Fruit fly (Drosophila melanogaster) whole organism, embryonic: ENCODE results near the gene CG34001.

Experiments
- Ada2b ChIP-seq: fragments of 200-800 bp; sonication (Bioruptor generic); IDR thresholded peaks from 2 replicates; pipeline ENCODE4 v1.3.6; 2022; ENCODE audit warnings: missing biosample characterization, missing genetic modification characterization
- CG10959 ChIP-seq: fragments of 200-800 bp; sonication (Bioruptor generic); IDR thresholded peaks from 2 replicates; pipeline ENCODE4 v1.3.6; 2022; ENCODE audit warnings: missing biosample characterization, missing genetic modification characterization
- CG10979 ChIP-seq: fragments of 200-800 bp; sonication (Bioruptor generic); optimal IDR thresholded peaks from 2 replicates; lab custom pipeline; 2018; ENCODE audit warnings: missing biosample characterization, mild to moderate bottlenecking, missing genetic modification characterization, moderate library complexity
- CG12071 ChIP-seq: fragments of 200-800 bp; sonication (Bioruptor generic); optimal IDR thresholded peaks from 3 replicates; lab custom pipeline; 2018; ENCODE audit warnings: missing biosample characterization, mild to moderate bottlenecking, missing genetic modification characterization
- CG12744 ChIP-seq: fragments of 200-800 bp; sonication (Bioruptor generic); optimal IDR thresholded peaks from 2 replicates; lab custom pipeline; 2016; ENCODE audit warnings: missing biosample characterization, missing genetic modification characterization
- CG12769 ChIP-seq: fragments of 200-800 bp; sonication (Bioruptor generic); optimal IDR thresholded peaks from 2 replicates; lab custom pipeline; 2019; ENCODE audit warnings: missing biosample characterization, mild to moderate bottlenecking, missing genetic modification characterization, moderate library complexity
- CG13123 ChIP-seq: fragments of 200-800 bp; sonication (Bioruptor generic); optimal IDR thresholded peaks from 2 replicates; lab custom pipeline; 2016; ENCODE audit warnings: missing biosample characterization, missing genetic modification characterization
- CG16815 ChIP-seq: fragments of 200-800 bp; sonication (Bioruptor generic); optimal IDR thresholded peaks from 3 replicates; lab custom pipeline; 2017; ENCODE audit warnings: missing biosample characterization, mild to moderate bottlenecking, missing genetic modification characterization
- CG17612 ChIP-seq: fragments of 200-800 bp; sonication (Bioruptor generic); IDR thresholded peaks from 2 replicates; pipeline ENCODE4 v1.3.6; 2022; ENCODE audit warnings: missing biosample characterization, missing genetic modification characterization
- CG17802 ChIP-seq: fragments of 200-800 bp; sonication (Bioruptor generic); optimal IDR thresholded peaks from 2 replicates; lab custom pipeline; 2018; ENCODE audit warnings: missing biosample characterization, mild to moderate bottlenecking, missing genetic modification characterization, moderate library complexity
- CG17912 ChIP-seq: fragments of 200-800 bp; sonication (Bioruptor generic); optimal IDR thresholded peaks from 2 replicates; lab custom pipeline; 2018; ENCODE audit warnings: missing biosample characterization, mild to moderate bottlenecking, missing genetic modification characterization
- CG1792 ChIP-seq: fragments of 200-800 bp; sonication (Bioruptor generic); optimal IDR thresholded peaks from 2 replicates; lab custom pipeline; 2016; ENCODE audit warnings: missing biosample characterization, missing genetic modification characterization
- CG2120 ChIP-seq: fragments of 200-800 bp; sonication (Bioruptor generic); optimal IDR thresholded peaks from 3 replicates; lab custom pipeline; 2016; ENCODE audit warnings: missing biosample characterization, missing genetic modification characterization
- CG2678 ChIP-seq: fragments of 200-800 bp; sonication (Bioruptor generic); optimal IDR thresholded peaks from 3 replicates; lab custom pipeline; 2019; ENCODE audit warnings: missing biosample characterization, mild to moderate bottlenecking, missing genetic modification characterization, moderate library complexity
- CG2875 ChIP-seq: fragments of 200-800 bp; sonication (Bioruptor generic); optimal IDR thresholded peaks from 2 replicates; lab custom pipeline; 2017; ENCODE audit warnings: missing biosample characterization, mild to moderate bottlenecking, missing genetic modification characterization, missing genetic modification reagents
- CG3163 ChIP-seq: fragments of 200-800 bp; sonication (Bioruptor generic); optimal IDR thresholded peaks from 3 replicates; lab custom pipeline; 2016; ENCODE audit warnings: missing biosample characterization, missing genetic modification characterization
- CG3838 ChIP-seq: fragments of 200-800 bp; sonication (Bioruptor generic); optimal IDR thresholded peaks from 3 replicates; lab custom pipeline; 2016; ENCODE audit warnings: missing biosample characterization, missing genetic modification characterization
- CG3995 ChIP-seq: fragments of 200-800 bp; sonication (Bioruptor generic); optimal IDR thresholded peaks from 3 replicates; lab custom pipeline; 2016; ENCODE audit warnings: missing biosample characterization, missing genetic modification characterization
- CG8281 ChIP-seq: fragments of 200-800 bp; sonication (Bioruptor generic); optimal IDR thresholded peaks from 2 replicates; lab custom pipeline; 2018; ENCODE audit warnings: missing biosample characterization, mild to moderate bottlenecking, missing genetic modification characterization, moderate library complexity
- CG8290 ChIP-seq, 3 experiments: fragments of 200-800 bp; sonication (Bioruptor generic); optimal IDR thresholded peaks; 2 replicates each; lab custom pipeline; 2016 to 2019; ENCODE audit warnings: missing biosample characterization in 3 of 3, missing genetic modification characterization in 3 of 3, mild to moderate bottlenecking in 2 of 3, moderate library complexity in 1 of 3
- CkIIα-i1 ChIP-seq: fragments of 200-800 bp; sonication (Bioruptor generic); IDR thresholded peaks from 2 replicates; pipeline ENCODE4 v1.3.6; 2022; ENCODE audit warnings: missing biosample characterization, missing genetic modification characterization
- CoRest ChIP-seq: fragments of 200-800 bp; sonication (Bioruptor generic); optimal IDR thresholded peaks from 3 replicates; lab custom pipeline; 2018; ENCODE audit warnings: missing biosample characterization, mild to moderate bottlenecking, missing genetic modification characterization, moderate library complexity
- Dip2 ChIP-seq: fragments of 200-800 bp; sonication (Bioruptor generic); IDR thresholded peaks from 2 replicates; pipeline ENCODE4 v1.3.6; 2022; ENCODE audit warnings: missing biosample characterization, missing genetic modification characterization
- Dref ChIP-seq: fragments of 200-800 bp; sonication (Bioruptor generic); IDR thresholded peaks from 2 replicates; pipeline ENCODE4 v1.3.6; 2022; ENCODE audit warnings: missing biosample characterization, missing genetic modification characterization
- ERR ChIP-seq: fragments of 200-800 bp; sonication (Bioruptor generic); optimal IDR thresholded peaks from 2 replicates; lab custom pipeline; 2016; ENCODE audit warnings: missing biosample characterization, missing genetic modification characterization
- Ets97D ChIP-seq: fragments of 200-800 bp; sonication (Bioruptor generic); optimal IDR thresholded peaks from 3 replicates; lab custom pipeline; 2016; ENCODE audit warnings: missing biosample characterization, missing genetic modification characterization
- Gsc ChIP-seq: fragments of 200-800 bp; sonication (Bioruptor generic); IDR thresholded peaks from 2 replicates; pipeline ENCODE4 v1.3.6; 2022; ENCODE audit warnings: missing biosample characterization, missing genetic modification characterization
- MBD-R2 ChIP-seq: fragments of 200-800 bp; sonication (Bioruptor generic); IDR thresholded peaks from 2 replicates; pipeline ENCODE4 v1.3.6; 2022; ENCODE audit warnings: missing biosample characterization, missing genetic modification characterization
- Mad ChIP-seq: fragments of 200-800 bp; sonication (Bioruptor generic); optimal IDR thresholded peaks from 2 replicates; lab custom pipeline; 2016; ENCODE audit warnings: missing biosample characterization, missing genetic modification characterization
- NK7.1 ChIP-seq: fragments of 200-800 bp; sonication (Bioruptor generic); optimal IDR thresholded peaks from 3 replicates; lab custom pipeline; 2016; ENCODE audit warnings: missing biosample characterization, missing genetic modification characterization
- Xrp1 ChIP-seq: fragments of 200-800 bp; sonication (Bioruptor generic); IDR thresholded peaks from 2 replicates; pipeline ENCODE4 v1.3.6; 2022; ENCODE audit warnings: missing biosample characterization, missing genetic modification characterization
- aop ChIP-seq: fragments of 200-800 bp; sonication (Bioruptor generic); IDR thresholded peaks from 2 replicates; pipeline ENCODE4 v1.3.6; 2022; ENCODE audit warnings: missing biosample characterization, missing genetic modification characterization
- ara ChIP-seq: fragments of 200-800 bp; sonication (Bioruptor generic); IDR thresholded peaks from 2 replicates; pipeline ENCODE4 v1.3.6; 2022; ENCODE audit warnings: missing biosample characterization, missing genetic modification characterization
- en ChIP-seq: fragments of 200-800 bp; sonication (Bioruptor generic); optimal IDR thresholded peaks from 2 replicates; lab custom pipeline; 2016; ENCODE audit warnings: missing biosample characterization, missing genetic modification characterization
- fd3F ChIP-seq: fragments of 200-800 bp; sonication (Bioruptor generic); optimal IDR thresholded peaks from 2 replicates; lab custom pipeline; 2018; ENCODE audit warnings: missing biosample characterization, mild to moderate bottlenecking, missing genetic modification characterization, moderate library complexity
- fru ChIP-seq: fragments of >200 bp; optimal IDR thresholded peaks from 2 replicates; lab custom pipeline; 2017
- gfzf ChIP-seq: fragments of 200-800 bp; sonication (Bioruptor generic); optimal IDR thresholded peaks from 2 replicates; lab custom pipeline; 2016; ENCODE audit warnings: missing biosample characterization, mild to moderate bottlenecking, missing genetic modification characterization, moderate library complexity
- gt ChIP-seq: fragments of 200-800 bp; sonication (Bioruptor generic); IDR thresholded peaks from 2 replicates; pipeline ENCODE4 v1.3.6; 2022; ENCODE audit warnings: missing biosample characterization, missing genetic modification characterization
- h ChIP-seq: fragments of >200 bp; optimal IDR thresholded peaks from 2 replicates; lab custom pipeline; 2017
- inv ChIP-seq: fragments of 200-800 bp; sonication (Bioruptor generic); IDR thresholded peaks from 2 replicates; pipeline ENCODE4 v1.3.6; 2022; ENCODE audit warnings: missing biosample characterization, missing genetic modification characterization; ENCODE audit not compliant: partially characterized antibody
- klu ChIP-seq: fragments of 200-800 bp; sonication (Bioruptor generic); IDR thresholded peaks from 2 replicates; pipeline ENCODE4 v1.3.6; 2022; ENCODE audit warnings: missing biosample characterization, missing genetic modification characterization
- lbe ChIP-seq: fragments of 200-800 bp; sonication (Bioruptor generic); optimal IDR thresholded peaks from 2 replicates; lab custom pipeline; 2016; ENCODE audit warnings: missing biosample characterization, mild to moderate bottlenecking, missing genetic modification characterization
- lmd ChIP-seq: fragments of 200-800 bp; sonication (Bioruptor generic); IDR thresholded peaks from 2 replicates; pipeline ENCODE4 v1.3.6; 2022; ENCODE audit warnings: missing biosample characterization, missing genetic modification characterization
- nerfin-1 ChIP-seq: fragments of 200-800 bp; sonication (Bioruptor generic); optimal IDR thresholded peaks from 3 replicates; lab custom pipeline; 2019; ENCODE audit warnings: missing biosample characterization, mild to moderate bottlenecking, missing genetic modification characterization, moderate library complexity
- scrt ChIP-seq: fragments of 200-800 bp; sonication (Bioruptor generic); optimal IDR thresholded peaks from 2 replicates; lab custom pipeline; 2018; ENCODE audit warnings: missing biosample characterization, mild to moderate bottlenecking, missing genetic modification characterization, moderate library complexity
- slou ChIP-seq: fragments of 200-800 bp; sonication (Bioruptor generic); optimal IDR thresholded peaks from 3 replicates; lab custom pipeline; 2016; ENCODE audit warnings: missing biosample characterization, missing genetic modification characterization
- sug ChIP-seq: fragments of 200-800 bp; optimal IDR thresholded peaks from 2 replicates; lab custom pipeline; 2019; ENCODE audit warnings: missing biosample characterization, mild to moderate bottlenecking, missing genetic modification characterization, moderate library complexity
- tll ChIP-seq, 2 experiments: fragments of 200-800 bp in 1 of 2; fragments of >200 bp in 1 of 2; sonication (Bioruptor generic) in 1 of 2; optimal IDR thresholded peaks; 2 replicates each; lab custom pipeline; 2017 to 2019; ENCODE audit warnings: missing biosample characterization in 2 of 2, missing genetic modification characterization in 2 of 2, mild to moderate bottlenecking in 1 of 2, moderate library complexity in 1 of 2
- tup ChIP-seq: fragments of 200-800 bp; sonication (Bioruptor generic); optimal IDR thresholded peaks from 2 replicates; lab custom pipeline; 2016; ENCODE audit warnings: missing biosample characterization, mild to moderate bottlenecking, missing genetic modification characterization, moderate library complexity
- tx ChIP-seq: fragments of 200-800 bp; sonication (Bioruptor generic); optimal IDR thresholded peaks from 2 replicates; lab custom pipeline; 2016; ENCODE audit warnings: missing biosample characterization, missing genetic modification characterization
- zen ChIP-seq: fragments of 200-800 bp; sonication (Bioruptor generic); optimal IDR thresholded peaks from 3 replicates; lab custom pipeline; 2018; ENCODE audit warnings: missing biosample characterization, mild to moderate bottlenecking, missing genetic modification characterization, moderate library complexity
- zen2 ChIP-seq: fragments of 200-800 bp; sonication (Bioruptor generic); IDR thresholded peaks from 3 replicates; pipeline ENCODE4 v1.3.6; 2022; ENCODE audit warnings: missing biosample characterization, missing genetic modification characterization; ENCODE audit not compliant: partially characterized antibody

CG34001 gene

dm6 chr3L:10679711-10680154 is 48.9 kb downstream of the CG34001 start (continued):
- TF ChIP-seq NK7.1 (GFP tag; lab: Kevin White, UChicago) (no peak), en (no peak), fru (lab: Kevin White, UChicago) (no peak), CG12744 (no peak), CG17912 (GFP tag; lab: Kevin White, UChicago) (no peak), CG17802 (no peak), aop (GFP tag; lab: Robert Waterston, UW) (no peak), CG13123 (no peak), lbe (no peak), CG16815 (GFP tag; lab: Kevin White, UChicago) (no peak), MBD-R2 (GFP tag; lab: Robert Waterston, UW) (no peak), CG8290 (GFP tag; optimal IDR thresholded peaks at IDR 0.05; lab: Kevin White, UChicago) (no peak), CG8290 (tag; optimal IDR thresholded peaks at IDR 0.05; lab: Kevin White, UChicago) (no peak), CG3838 (GFP tag; lab: Kevin White, UChicago) (no peak), CG8281 (tag; lab: Kevin White, UChicago) (no peak), slou (GFP tag; lab: Kevin White, UChicago) (no peak), lmd (no peak), inv (GFP tag; lab: Robert Waterston, UW) (no peak), zen2 (GFP tag; lab: Robert Waterston, UW) (no peak), h (lab: Kevin White, UChicago) (no peak), Ets97D (GFP tag; lab: Kevin White, UChicago) (no peak), CG3163 (no peak), CG3995 (GFP tag; lab: Kevin White, UChicago) (no peak), gt (no peak), CoRest (tag; lab: Kevin White, UChicago) (peak; percentile 4), ara (no peak), fd3F (GFP tag; lab: Kevin White, UChicago) (peak; percentile 40), sug (tag; lab: Kevin White, UChicago) (peak; percentile 59), Ada2b (peak; percentile 33; the same call in 1 of the 2 replicates), Xrp1 (GFP tag; lab: Robert Waterston, UW) (no peak), CkIIα-i1 (GFP tag; lab: Robert Waterston, UW) (no peak), CG2678 (tag; lab: Kevin White, UChicago) (peak; percentile 51), tup (GFP tag; lab: Kevin White, UChicago) (no peak), CG17612 (GFP tag; lab: Robert Waterston, UW) (no peak), klu (no peak), tx (GFP tag; lab: Kevin White, UChicago) (peak; percentile 9), Mad (GFP tag; lab: Kevin White, UChicago) (no peak), zen (tag; lab: Kevin White, UChicago) (no peak), CG12071 (GFP tag; lab: Kevin White, UChicago) (peak; percentile 29), nerfin-1 (tag; lab: Kevin White, UChicago) (peak; percentile 0), Gsc (GFP tag; lab: Robert Waterston, UW) (no peak), CG2120 (GFP tag; lab: Kevin White, UChicago) (peak; percentile 49), CG10959 (GFP tag; lab: Robert Waterston, UW) (no peak), CG2875 (GFP tag; lab: Kevin White, UChicago) (no peak), CG1792 (GFP tag; lab: Kevin White, UChicago) (no peak), scrt (GFP tag; lab: Kevin White, UChicago) (no peak), tll (GFP tag; optimal IDR thresholded peaks at IDR 0.05; lab: Kevin White, UChicago) (no peak), gfzf (GFP tag; lab: Kevin White, UChicago) (no peak), Dref (GFP tag; lab: Robert Waterston, UW) (no peak), CG10979 (no peak), Dip2 (GFP tag; lab: Robert Waterston, UW) (no peak), ERR (GFP tag; lab: Kevin White, UChicago) (no peak), CG12769 (tag; lab: Kevin White, UChicago) (no peak)
